Worm (Caenorhabditis elegans): ENCODE results near the gene fip-1.

Gene fip-1

ce11 chrIII:8613573-8613972, 26.0 kb upstream of the fip-1 start:
- TF ChIP-seq F44E2.7 (GFP tag; IDR thresholded peaks at IDR 0.05): no peak
- TF ChIP-seq aha-1 (tag): peak; percentile 75
- TF ChIP-seq unc-62 (GFP tag; optimal IDR thresholded peaks at IDR 0.05 in 1 of 2): peak in 1 of 2 experiments; percentile 96
- TF ChIP-seq unc-62 (tag; optimal IDR thresholded peaks at IDR 0.05): no peak

DNA sequence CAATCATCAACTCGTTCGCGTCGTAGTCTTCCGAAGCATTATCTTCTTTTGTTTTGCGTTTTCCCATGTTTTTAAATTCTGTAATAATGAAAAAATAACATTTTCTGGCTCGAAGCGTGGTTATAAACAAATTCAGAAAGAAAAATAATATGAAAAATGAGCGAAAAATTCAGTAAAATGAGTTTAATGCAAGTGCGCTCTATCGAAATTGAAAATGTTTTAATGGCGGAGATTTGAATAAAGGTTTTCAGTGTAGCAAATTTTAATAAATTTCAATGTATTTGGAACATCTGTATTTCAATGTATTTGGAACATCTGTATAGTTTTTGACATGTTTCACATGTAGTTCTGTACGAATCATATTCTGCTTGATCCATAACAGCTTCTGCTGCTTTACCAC, 25.1 kb upstream of the fip-1 start, which contains the start of gene rha-2:
Gene rha-2, minus strand, starts transcription at position 80 of the 400 bp plus-strand sequence.
- TF ChIP-seq ceh-20 (GFP tag; IDR thresholded peaks at IDR 0.05): no peak
- no peak for TF ChIP-seq cey-2 (tag; optimal IDR thresholded peaks at IDR 0.05; ENCODE audit: borderline replicate concordance, insufficient read depth)
- TF ChIP-seq daf-8 (GFP tag; IDR thresholded peaks at IDR 0.05): no peak
- TF ChIP-seq Y48G9A.11 (GFP tag; IDR thresholded peaks at IDR 0.05): no peak
- no peak for TF ChIP-seq skn-1 (tag; optimal IDR thresholded peaks at IDR 0.05)
- TF ChIP-seq lin-39 (tag; optimal IDR thresholded peaks at IDR 0.05): no peak
- no peak for TF ChIP-seq attf-4 (tag; optimal IDR thresholded peaks at IDR 0.05)
- TF ChIP-seq lin-38 (GFP tag; IDR thresholded peaks at IDR 0.05): peak; percentile 86
- TF ChIP-seq hmg-1.1 (GFP tag; IDR thresholded peaks at IDR 0.05): no peak
- peak; percentile 80 for TF ChIP-seq dpl-1 (GFP tag; optimal IDR thresholded peaks at IDR 0.05)
- no peak for TF ChIP-seq T26A8.4 (GFP tag; IDR thresholded peaks at IDR 0.05)
- TF ChIP-seq spr-3 (GFP tag; optimal IDR thresholded peaks at IDR 0.05): no peak
- TF ChIP-seq nhr-76 (tag; optimal IDR thresholded peaks at IDR 0.05): no peak
- TF ChIP-seq madf-9 (GFP tag; conservative IDR thresholded peaks at IDR 0.05): no peak
- TF ChIP-seq zip-2 (tag; optimal IDR thresholded peaks at IDR 0.05): no peak
- no peak for TF ChIP-seq hlh-30 (tag; optimal IDR thresholded peaks at IDR 0.05; ENCODE audit: insufficient read depth)
- no peak for TF ChIP-seq php-3 (GFP tag; IDR thresholded peaks at IDR 0.05)
- no peak for TF ChIP-seq nhr-111 (GFP tag; optimal IDR thresholded peaks at IDR 0.05)
- TF ChIP-seq nhr-102 (tag; optimal IDR thresholded peaks at IDR 0.05): no peak
- no peak for TF ChIP-seq saeg-2 (GFP tag; IDR thresholded peaks at IDR 0.05)
- TF ChIP-seq sdz-12 (GFP tag; optimal IDR thresholded peaks at IDR 0.05): no peak
- TF ChIP-seq mdt-29 (GFP tag; IDR thresholded peaks at IDR 0.05): no peak
- peak in 1 of 2 experiments; percentile 33 for TF ChIP-seq lsy-2 (tag; optimal IDR thresholded peaks at IDR 0.05)
- no peak for TF ChIP-seq spr-1 (tag; optimal IDR thresholded peaks at IDR 0.05)
- no peak for TF ChIP-seq ama-1 (optimal IDR thresholded peaks at IDR 0.05)
- no peak for TF ChIP-seq jun-1 (tag; optimal IDR thresholded peaks at IDR 0.05)

DNA sequence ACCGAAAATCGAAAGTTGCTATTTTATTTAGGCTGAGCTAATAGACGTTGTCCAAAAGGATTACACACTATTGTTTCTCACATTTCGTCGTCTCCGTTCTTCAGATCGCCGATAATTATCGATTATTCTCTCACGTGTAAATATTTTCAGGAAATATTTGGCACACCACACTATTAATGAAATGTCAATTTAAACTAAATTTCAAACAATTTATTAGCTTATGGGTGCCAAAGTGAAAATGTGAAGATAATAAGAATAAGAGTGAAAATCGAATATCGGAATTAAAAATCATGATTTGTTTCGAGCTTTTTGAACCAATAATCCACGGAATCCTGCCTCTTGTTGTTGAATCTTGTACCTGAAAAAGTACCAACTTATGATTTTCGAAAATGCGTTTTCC, 23.0 kb upstream of the fip-1 start, which contains the start of gene C06E1.11:
Gene C06E1.11, minus strand, starts transcription at position 101 of the 400 bp plus-strand sequence.
- no peak for TF ChIP-seq lin-38 (GFP tag; IDR thresholded peaks at IDR 0.05)
- no peak for TF ChIP-seq skn-1 (tag; optimal IDR thresholded peaks at IDR 0.05)
- no peak for TF ChIP-seq F37D6.2 (tag; optimal IDR thresholded peaks at IDR 0.05)
- TF ChIP-seq Y75B8A.6 (GFP tag; IDR thresholded peaks at IDR 0.05): no peak
- no peak for TF ChIP-seq nhr-28 (tag; optimal IDR thresholded peaks at IDR 0.05)
- TF ChIP-seq ceh-62 (tag; optimal IDR thresholded peaks at IDR 0.05): no peak
- no peak for TF ChIP-seq zfp-3 (GFP tag; conservative IDR thresholded peaks at IDR 0.05)
- TF ChIP-seq daf-19 (GFP tag; conservative IDR thresholded peaks at IDR 0.05): no peak
- no peak for TF ChIP-seq nhr-6 (tag; optimal IDR thresholded peaks at IDR 0.05)
- TF ChIP-seq nhr-111 (GFP tag; optimal IDR thresholded peaks at IDR 0.05): no peak
- TF ChIP-seq fkh-10 (GFP tag; optimal IDR thresholded peaks at IDR 0.05): no peak
- TF ChIP-seq nhr-42 (GFP tag; IDR thresholded peaks at IDR 0.05): no peak
- TF ChIP-seq tag-97 (GFP tag; IDR thresholded peaks at IDR 0.05): no peak
- no peak for TF ChIP-seq egl-43 (GFP tag; IDR thresholded peaks at IDR 0.05)
